Fruit fly (Drosophila melanogaster): ENCODE measurements around the gene KaiR1D.

Gene KaiR1D

DNA sequence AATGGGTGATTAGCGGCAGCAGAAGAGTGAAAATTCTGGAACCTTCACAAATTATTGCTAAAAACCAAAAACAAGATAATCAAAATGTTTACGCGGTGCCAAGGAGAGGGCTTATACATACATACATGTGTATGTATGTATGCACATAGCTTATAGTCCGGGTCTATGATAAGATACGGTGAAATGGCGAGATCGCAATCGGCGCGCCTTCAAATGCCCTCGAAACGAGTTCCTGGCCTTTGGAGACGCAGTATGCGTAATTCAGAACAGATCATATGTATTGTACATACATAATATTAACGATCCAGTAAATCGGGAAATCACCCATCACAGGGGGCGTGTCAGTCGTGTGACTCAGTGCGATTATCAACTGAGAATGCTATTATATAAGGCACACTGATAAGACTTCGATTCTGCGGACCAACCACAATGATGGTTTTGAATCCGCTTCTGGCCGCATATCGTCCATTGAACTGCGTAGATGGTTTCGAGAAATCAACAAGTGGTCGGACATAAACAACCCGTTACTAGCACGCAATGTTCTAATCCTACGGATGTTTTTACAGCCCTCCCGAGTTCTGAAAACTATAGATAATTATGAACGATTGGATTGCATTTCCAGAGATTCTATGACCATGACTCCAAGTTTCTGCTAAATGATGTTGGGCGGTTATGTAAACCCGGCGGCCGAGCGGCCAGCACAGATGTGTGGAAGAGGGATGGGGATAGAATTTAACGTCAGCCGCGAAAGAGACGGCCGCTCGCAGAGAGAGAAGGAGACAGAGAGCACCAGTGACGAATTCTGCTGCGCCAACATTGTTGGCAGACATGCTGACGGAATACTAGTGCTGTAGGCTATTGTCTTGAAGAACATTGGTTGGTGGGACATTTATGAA is 37.3 kb downstream of the KaiR1D start:
- TF ChIP-seq Nf-YA (GFP tag; IDR thresholded peaks at IDR 0.05) (no peak), btn (GFP tag; optimal IDR thresholded peaks at IDR 0.05) (no peak), GATAe (GFP tag; conservative IDR thresholded peaks at IDR 0.05) (peak; percentile 43; the same call in 1 of the 2 replicates), Poxn (GFP tag; IDR thresholded peaks at IDR 0.05) (no peak), Sry-β (GFP tag; optimal IDR thresholded peaks at IDR 0.05) (no peak), sens (GFP tag) (peak; percentile 61), CG10543 (GFP tag; optimal IDR thresholded peaks at IDR 0.05) (peak; percentile 31), bcd (GFP tag; optimal IDR thresholded peaks at IDR 0.05) (no peak), CG4404 (GFP tag; IDR thresholded peaks at IDR 0.05) (no peak), CG6272 (GFP tag; IDR thresholded peaks at IDR 0.05) (no peak), bowl (GFP tag; IDR thresholded peaks at IDR 0.05) (no peak), H2.0 (GFP tag; IDR thresholded peaks at IDR 0.05) (no peak), HmgZ (tag; optimal IDR thresholded peaks at IDR 0.05) (no peak), shn (GFP tag; optimal IDR thresholded peaks at IDR 0.05) (peak; percentile 17), CG1832 (GFP tag; optimal IDR thresholded peaks at IDR 0.05) (peak; percentile 95), CG15479 (GFP tag; optimal IDR thresholded peaks at IDR 0.05) (peak; percentile 91), gce (GFP tag; IDR thresholded peaks at IDR 0.05) (no peak), abd-A (tag; optimal IDR thresholded peaks at IDR 0.05) (peak; percentile 67), CG12391 (tag; optimal IDR thresholded peaks at IDR 0.05) (no peak), sqz (GFP tag; optimal IDR thresholded peaks at IDR 0.05) (no peak), knrl (GFP tag; IDR thresholded peaks at IDR 0.05; ENCODE audit: partially characterized antibody) (no peak), Trl (optimal IDR thresholded peaks at IDR 0.05) (peak; percentile 59 to 63), Trl (GFP tag; optimal IDR thresholded peaks at IDR 0.05) (no peak), slbo (GFP tag; IDR thresholded peaks at IDR 0.05) (peak; percentile 43), pnt (GFP tag; optimal IDR thresholded peaks at IDR 0.05) (no peak), ERR (GFP tag; optimal IDR thresholded peaks at IDR 0.05) (no peak), Lpt (GFP tag; optimal IDR thresholded peaks at IDR 0.05) (no peak), tin (GFP tag; optimal IDR thresholded peaks at IDR 0.05) (no peak), CG8290 (GFP tag; optimal IDR thresholded peaks at IDR 0.05) (no peak), CG8290 (tag; optimal IDR thresholded peaks at IDR 0.05) (peak in 1 of 2 experiments; percentile 53), sd (tag; optimal IDR thresholded peaks at IDR 0.05) (peak; percentile 45), pzg (GFP tag; optimal IDR thresholded peaks at IDR 0.05) (peak; percentile 4), dysf (GFP tag; IDR thresholded peaks at IDR 0.05) (no peak), gro (GFP tag; optimal IDR thresholded peaks at IDR 0.05) (peak; percentile 45), twi (tag; optimal IDR thresholded peaks at IDR 0.05) (peak; percentile 73), E2f1 (GFP tag; IDR thresholded peaks at IDR 0.05) (no peak), prd (optimal IDR thresholded peaks at IDR 0.05) (no peak), prd (GFP tag; IDR thresholded peaks at IDR 0.05) (peak; percentile 33; the same call in 2 of the 3 replicates), crol (GFP tag; IDR thresholded peaks at IDR 0.05) (peak; percentile 70), inv (GFP tag; IDR thresholded peaks at IDR 0.05; ENCODE audit: partially characterized antibody) (no peak), CG30403 (GFP tag; optimal IDR thresholded peaks at IDR 0.05) (no peak), CG6654 (GFP tag; optimal IDR thresholded peaks at IDR 0.05) (no peak), chinmo (GFP tag; IDR thresholded peaks at IDR 0.05; ENCODE audit: partially characterized antibody) (peak; percentile 80; the same call in 1 of the 4 replicates), zen2 (GFP tag; IDR thresholded peaks at IDR 0.05; ENCODE audit: partially characterized antibody) (no peak), CG7745 (tag; optimal IDR thresholded peaks at IDR 0.05) (no peak), corto (GFP tag; optimal IDR thresholded peaks at IDR 0.05) (no peak), CG6791 (GFP tag; IDR thresholded peaks at IDR 0.05; ENCODE audit: partially characterized antibody) (no peak), lilli (GFP tag; optimal IDR thresholded peaks at IDR 0.05) (no peak), crc (GFP tag; optimal IDR thresholded peaks at IDR 0.05) (no peak), Opbp (GFP tag; IDR thresholded peaks at IDR 0.05; ENCODE audit: partially characterized antibody) (no peak; the same call in 2 of the 3 replicates)

All from whole organism, embryonic.